Worm (Caenorhabditis elegans): ENCODE measurements around the gene odr-2.

DNA sequence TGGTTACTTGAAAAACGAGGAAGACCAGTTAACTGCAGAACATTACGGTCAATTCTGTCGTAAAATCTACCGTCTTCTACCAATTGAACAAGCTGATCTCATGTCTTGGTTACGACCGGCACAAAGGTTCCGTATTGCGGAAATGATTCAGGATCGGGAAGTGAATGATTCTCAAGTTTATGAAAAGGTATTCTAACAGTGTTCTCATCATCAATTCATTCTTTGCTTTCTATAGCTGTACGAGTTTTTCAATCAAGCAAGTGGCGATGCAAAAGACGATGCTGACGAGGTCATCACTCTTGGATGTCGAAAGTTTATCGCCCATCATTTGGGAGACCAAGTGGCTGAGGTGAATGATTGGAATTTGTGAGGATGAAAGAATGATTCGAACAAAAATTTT lies 16.0 kb upstream of the odr-2 start:
- TF ChIP-seq snpc-4 (tag; optimal IDR thresholded peaks at IDR 0.05) = no peak
- no peak for TF ChIP-seq nhr-11 (tag; optimal IDR thresholded peaks at IDR 0.05)
- no peak for TF ChIP-seq tlp-1 (tag; optimal IDR thresholded peaks at IDR 0.05)
- TF ChIP-seq nhr-77 (tag; optimal IDR thresholded peaks at IDR 0.05) = no peak
- TF ChIP-seq nhr-90 (tag; optimal IDR thresholded peaks at IDR 0.05; ENCODE audit: poor library complexity) = no peak
- no peak for TF ChIP-seq nhr-85 (tag)
- no peak for TF ChIP-seq efl-3 (GFP tag; optimal IDR thresholded peaks at IDR 0.05)
- no peak for TF ChIP-seq lin-15B (tag; optimal IDR thresholded peaks at IDR 0.05)
- no peak for TF ChIP-seq jun-1 (tag; optimal IDR thresholded peaks at IDR 0.05)
- TF ChIP-seq pax-3 (tag; optimal IDR thresholded peaks at IDR 0.05) = no peak
- TF ChIP-seq elt-3 (tag; optimal IDR thresholded peaks at IDR 0.05) = no peak
- TF ChIP-seq unc-62 (GFP tag; optimal IDR thresholded peaks at IDR 0.05) = no peak
- TF ChIP-seq fos-1 (tag; optimal IDR thresholded peaks at IDR 0.05) = no peak
